Worm (Caenorhabditis elegans) whole organism, L3 larva: ENCODE data around the gene cnd-1.

Experiments used
- R02D3.7 ChIP-seq: fragments of 150-350 bp; optimal IDR thresholded peaks from 2 replicates; lab custom pipeline; 2014; ENCODE audit warnings: missing biosample characterization, missing genetic modification characterization
- ceh-82 ChIP-seq: fragments of 150-350 bp; optimal IDR thresholded peaks from 2 replicates; lab custom pipeline; 2014; ENCODE audit warnings: missing biosample characterization, missing genetic modification characterization
- lin-39 ChIP-seq: fragments of 150-350 bp; optimal IDR thresholded peaks from 2 replicates; lab custom pipeline; 2018; ENCODE audit warnings: missing biosample characterization, missing genetic modification reagents, missing genetic modification characterization
- nhr-237 ChIP-seq: fragments of 150-350 bp; optimal IDR thresholded peaks from 2 replicates; lab custom pipeline; 2014; ENCODE audit warnings: missing biosample characterization, missing genetic modification characterization
- sea-2 ChIP-seq: fragments of 150-350 bp; sonication (generic microtip); optimal IDR thresholded peaks from 4 replicates; lab custom pipeline; 2014; ENCODE audit warnings: missing biosample characterization, missing genetic modification reagents, missing genetic modification characterization
- ztf-11 ChIP-seq: fragments of 150-350 bp; optimal IDR thresholded peaks from 2 replicates; lab custom pipeline; 2014; ENCODE audit warnings: missing biosample characterization, missing genetic modification characterization

DNA sequence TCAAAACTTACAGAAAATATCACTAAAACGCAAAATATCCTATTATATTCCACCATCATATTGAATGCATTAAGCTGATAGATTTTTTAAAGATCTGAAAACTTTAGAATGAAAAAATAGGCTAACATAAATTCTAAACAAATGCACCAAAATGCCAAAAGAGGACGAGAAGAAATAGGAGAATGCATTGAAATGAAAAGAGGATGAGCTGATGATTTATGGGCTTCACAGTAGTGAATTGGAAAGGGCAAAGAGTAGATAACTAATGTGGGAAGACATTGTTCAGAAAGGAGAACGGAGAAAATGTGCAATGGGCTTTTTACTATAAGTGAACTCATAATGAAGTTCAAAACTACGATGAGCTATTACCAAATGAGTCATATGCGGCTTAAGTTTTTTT is 26.9 kb downstream of the cnd-1 start, which contains the start of gene cutl-19:
- TF ChIP-seq nhr-237 (tag; lab: Kevin White, UChicago) (no peak), lin-39 (no peak), ceh-82 (tag; lab: Kevin White, UChicago) (no peak), ztf-11 (tag; lab: Kevin White, UChicago) (no peak), R02D3.7 (tag; lab: Kevin White, UChicago) (no peak), sea-2 (no peak)
